Worm (Caenorhabditis elegans): Measurements from ENCODE around the gene R11G1.11.

The R11G1.11 gene

DNA sequence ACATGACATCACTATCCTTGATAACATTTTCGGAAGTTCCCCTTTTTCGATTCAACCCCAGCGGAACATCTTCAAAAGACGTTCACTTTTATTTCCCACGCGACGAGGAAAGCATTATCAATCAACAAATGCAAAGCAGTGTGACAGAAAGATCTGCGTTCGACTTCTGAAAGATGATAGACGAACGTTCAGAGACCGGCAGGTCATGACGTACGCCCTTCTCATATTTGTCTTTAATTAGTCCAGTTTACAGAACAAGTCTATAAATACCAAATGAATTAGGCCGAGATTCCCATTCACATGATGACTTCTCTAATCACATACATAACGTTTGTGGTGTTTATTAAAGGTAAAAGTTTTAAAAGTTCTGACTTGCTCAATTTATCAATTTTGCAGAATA lies at the start of gene R11G1.11:
R11G1.11 (plus strand) TSS at position 301 of the 400 bp plus-strand sequence.
- TF ChIP-seq him-1 (tag; optimal IDR thresholded peaks at IDR 0.05): no peak
- TF ChIP-seq W03F9.2 (tag; optimal IDR thresholded peaks at IDR 0.05): no peak
- TF ChIP-seq dao-5 (tag; optimal IDR thresholded peaks at IDR 0.05): no peak

- no peak for TF ChIP-seq dao-5 (tag; optimal IDR thresholded peaks at IDR 0.05)
- TF ChIP-seq W03F9.2 (tag; optimal IDR thresholded peaks at IDR 0.05): peak; percentile 41
- TF ChIP-seq him-1 (tag; optimal IDR thresholded peaks at IDR 0.05): no peak
Measured at ce11 chrX:3605727-3606126, 49.0 kb upstream of the R11G1.11 start, which contains the start of gene C18B2.4. TSS of gene C18B2.4 (minus strand) at chrX:3605741.

ce11 chrX:3610442-3610841 lies 44.3 kb upstream of the R11G1.11 start:
- TF ChIP-seq dao-5 (tag; optimal IDR thresholded peaks at IDR 0.05): no peak
- no peak for TF ChIP-seq W03F9.2 (tag; optimal IDR thresholded peaks at IDR 0.05)
- TF ChIP-seq him-1 (tag; optimal IDR thresholded peaks at IDR 0.05): no peak

DNA sequence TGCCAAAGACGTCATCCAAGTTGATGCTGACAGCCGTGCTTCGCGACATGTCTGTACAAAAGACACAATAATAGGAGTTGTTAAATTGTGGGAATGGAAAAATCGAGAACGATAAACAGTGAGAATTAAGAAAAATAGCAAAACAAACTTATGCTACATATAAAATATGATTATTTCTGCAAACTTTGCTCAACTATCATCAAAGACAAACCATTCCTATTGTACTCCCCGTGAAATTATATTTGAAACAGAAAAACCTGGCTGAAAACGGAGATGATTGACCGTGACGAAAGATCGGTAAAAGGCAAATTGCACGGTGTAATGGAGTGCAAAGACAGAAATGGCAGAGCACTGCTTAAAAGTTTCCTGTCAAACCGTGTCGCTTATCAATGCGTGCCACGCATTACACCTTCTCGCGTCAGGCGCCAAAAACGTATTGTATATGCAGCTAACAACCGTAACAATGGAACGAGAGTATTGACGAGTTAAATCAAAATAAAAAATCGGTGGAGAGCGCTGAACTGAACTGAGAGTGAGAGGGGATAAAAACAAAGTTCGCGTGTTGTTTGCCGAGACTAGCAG lies 43.6 kb upstream of the R11G1.11 start, which contains the start of gene C18B2.5:
C18B2.5 (minus strand) TSS at position 51 of the 582 bp plus-strand sequence.
- TF ChIP-seq dao-5 (tag; optimal IDR thresholded peaks at IDR 0.05) (no peak), W03F9.2 (tag; optimal IDR thresholded peaks at IDR 0.05) (no peak), him-1 (tag; optimal IDR thresholded peaks at IDR 0.05) (no peak)

DNA sequence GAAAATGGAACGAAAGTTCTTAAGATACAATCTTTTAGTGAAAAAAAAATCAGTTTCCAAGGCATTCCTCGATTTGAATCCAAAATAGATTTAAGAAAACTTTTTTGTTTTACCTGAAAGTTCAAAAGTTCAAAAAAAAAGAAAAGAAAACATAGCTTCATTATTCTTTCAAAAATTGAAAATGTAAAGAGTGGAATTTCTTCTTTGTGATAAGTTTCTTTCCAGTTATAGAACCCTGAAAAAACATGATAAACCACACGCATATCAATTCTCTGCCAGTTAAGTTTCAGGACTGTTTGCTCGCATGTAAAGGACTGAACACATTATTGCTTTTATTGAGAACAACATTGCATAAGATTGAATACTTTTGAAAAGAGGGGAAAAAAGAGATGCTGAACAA lies 43.0 kb upstream of the R11G1.11 start:
- TF ChIP-seq dao-5 (tag; optimal IDR thresholded peaks at IDR 0.05) (no peak), W03F9.2 (tag; optimal IDR thresholded peaks at IDR 0.05) (no peak)

DNA sequence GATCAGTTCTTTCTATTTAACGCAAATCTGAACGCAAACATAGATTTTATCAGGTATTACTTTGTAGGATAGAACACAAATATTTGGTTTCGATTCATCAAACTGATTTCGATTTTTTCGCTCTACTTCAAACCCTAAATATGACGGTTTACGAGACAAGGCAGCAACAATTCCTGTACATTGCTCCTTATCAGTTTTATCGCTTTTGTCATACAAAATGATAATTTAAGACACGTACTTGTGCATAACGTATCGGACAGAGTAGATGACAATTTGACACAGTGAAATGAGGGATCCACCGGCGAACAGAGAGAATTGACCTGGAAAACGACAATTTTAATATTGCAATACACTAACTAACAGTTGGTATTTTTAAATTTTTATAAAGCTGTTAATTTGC lies 41.1 kb upstream of the R11G1.11 start:
- no peak for TF ChIP-seq dao-5 (tag; optimal IDR thresholded peaks at IDR 0.05)
- TF ChIP-seq W03F9.2 (tag; optimal IDR thresholded peaks at IDR 0.05): no peak
- TF ChIP-seq him-1 (tag; optimal IDR thresholded peaks at IDR 0.05): no peak

DNA sequence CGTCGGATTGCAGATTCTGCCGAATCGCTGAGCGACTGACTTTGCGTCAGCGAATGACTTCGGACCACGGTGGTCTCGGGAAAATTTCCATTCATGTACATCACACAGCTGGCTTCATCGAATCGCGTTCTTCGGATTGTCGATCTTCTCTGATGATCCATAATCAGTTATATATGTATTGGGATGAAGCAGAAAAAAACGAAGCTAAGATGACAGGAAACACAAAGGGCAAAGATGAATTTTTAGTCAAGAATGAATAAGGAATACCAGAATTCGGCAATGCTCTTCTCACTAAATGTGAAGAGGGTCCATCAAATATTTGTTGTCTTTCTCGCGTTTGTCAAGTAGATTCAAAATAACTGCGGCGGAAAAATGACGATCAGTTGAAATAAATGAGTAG lies 37.5 kb upstream of the R11G1.11 start, which contains the start of gene del-9:
del-9 (minus strand) TSS at position 101 of the 400 bp plus-strand sequence.
- no peak for TF ChIP-seq W03F9.2 (tag; optimal IDR thresholded peaks at IDR 0.05)
- TF ChIP-seq him-1 (tag; optimal IDR thresholded peaks at IDR 0.05): no peak
- no peak for TF ChIP-seq dao-5 (tag; optimal IDR thresholded peaks at IDR 0.05)

ce11 chrX:3618842-3619241 lies 35.9 kb upstream of the R11G1.11 start:
- no peak for TF ChIP-seq dao-5 (tag; optimal IDR thresholded peaks at IDR 0.05)
- TF ChIP-seq W03F9.2 (tag; optimal IDR thresholded peaks at IDR 0.05): no peak
- TF ChIP-seq him-1 (tag; optimal IDR thresholded peaks at IDR 0.05): no peak

ce11 chrX:3623162-3623561 lies 31.6 kb upstream of the R11G1.11 start, which contains the start of gene C18B2.2:
TSS of gene C18B2.2 (plus strand) at chrX:3623462.
- no peak for TF ChIP-seq him-1 (tag; optimal IDR thresholded peaks at IDR 0.05)
- TF ChIP-seq dao-5 (tag; optimal IDR thresholded peaks at IDR 0.05): no peak
- TF ChIP-seq W03F9.2 (tag; optimal IDR thresholded peaks at IDR 0.05): no peak

DNA sequence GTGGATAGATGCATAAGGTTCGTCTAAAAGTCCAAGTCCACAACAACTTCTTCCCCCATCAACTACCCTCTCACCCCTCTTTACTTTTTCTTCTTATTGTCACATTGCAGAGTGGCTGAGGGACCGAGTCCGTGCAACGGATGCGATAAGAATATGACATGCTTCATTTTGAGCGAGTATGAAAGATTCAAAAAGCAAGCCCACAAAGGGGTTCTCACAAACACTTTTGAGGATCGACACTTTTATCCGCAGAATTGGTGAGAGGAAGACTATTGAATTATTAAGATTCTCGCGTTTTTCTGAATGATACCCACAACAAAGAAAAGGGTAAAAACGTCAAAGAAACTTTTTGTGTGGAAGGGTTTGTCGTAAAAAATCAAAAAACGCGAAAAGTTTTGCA lies 29.1 kb upstream of the R11G1.11 start:
- no peak for TF ChIP-seq him-1 (tag; optimal IDR thresholded peaks at IDR 0.05)
- no peak for TF ChIP-seq W03F9.2 (tag; optimal IDR thresholded peaks at IDR 0.05)
- no peak for TF ChIP-seq dao-5 (tag; optimal IDR thresholded peaks at IDR 0.05)

DNA sequence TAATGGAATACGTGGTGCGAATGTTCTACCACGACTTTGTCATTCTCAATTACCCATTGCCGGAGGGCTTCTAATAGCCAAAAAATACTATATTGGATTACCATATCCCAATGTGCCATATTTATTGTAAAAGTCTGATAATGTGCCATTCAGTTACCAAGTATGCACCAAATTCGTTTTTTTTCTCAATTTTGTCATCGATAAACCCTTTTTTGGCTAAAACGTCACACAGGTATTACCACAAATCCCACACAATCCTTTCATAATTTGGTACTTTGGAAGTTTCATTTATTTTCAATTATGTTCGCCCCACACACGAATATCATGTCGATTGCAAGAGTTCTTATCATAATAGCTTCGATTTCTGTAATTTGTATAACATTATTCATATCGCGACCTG lies 26.7 kb upstream of the R11G1.11 start, which contains the start of gene vep-2:
vep-2 (plus strand) TSS at position 301 of the 400 bp plus-strand sequence.
- no peak for TF ChIP-seq dao-5 (tag; optimal IDR thresholded peaks at IDR 0.05)
- no peak for TF ChIP-seq him-1 (tag; optimal IDR thresholded peaks at IDR 0.05)
- no peak for TF ChIP-seq W03F9.2 (tag; optimal IDR thresholded peaks at IDR 0.05)

- TF ChIP-seq W03F9.2 (tag; optimal IDR thresholded peaks at IDR 0.05): no peak
- no peak for TF ChIP-seq dao-5 (tag; optimal IDR thresholded peaks at IDR 0.05)
- no peak for TF ChIP-seq him-1 (tag; optimal IDR thresholded peaks at IDR 0.05)
Measured at ce11 chrX:3630090-3630489, 24.6 kb upstream of the R11G1.11 start.

ce11 chrX:3631550-3631949 lies 23.2 kb upstream of the R11G1.11 start:
- no peak for TF ChIP-seq W03F9.2 (tag; optimal IDR thresholded peaks at IDR 0.05)
- no peak for TF ChIP-seq him-1 (tag; optimal IDR thresholded peaks at IDR 0.05)
- no peak for TF ChIP-seq dao-5 (tag; optimal IDR thresholded peaks at IDR 0.05)

- TF ChIP-seq W03F9.2 (tag; optimal IDR thresholded peaks at IDR 0.05): no peak
- TF ChIP-seq dao-5 (tag; optimal IDR thresholded peaks at IDR 0.05): no peak
- no peak for TF ChIP-seq him-1 (tag; optimal IDR thresholded peaks at IDR 0.05)
Measured at ce11 chrX:3633654-3634053, 21.1 kb upstream of the R11G1.11 start, which contains the start of gene gst-11. TSS of gene gst-11 (minus strand) at chrX:3633754.

DNA sequence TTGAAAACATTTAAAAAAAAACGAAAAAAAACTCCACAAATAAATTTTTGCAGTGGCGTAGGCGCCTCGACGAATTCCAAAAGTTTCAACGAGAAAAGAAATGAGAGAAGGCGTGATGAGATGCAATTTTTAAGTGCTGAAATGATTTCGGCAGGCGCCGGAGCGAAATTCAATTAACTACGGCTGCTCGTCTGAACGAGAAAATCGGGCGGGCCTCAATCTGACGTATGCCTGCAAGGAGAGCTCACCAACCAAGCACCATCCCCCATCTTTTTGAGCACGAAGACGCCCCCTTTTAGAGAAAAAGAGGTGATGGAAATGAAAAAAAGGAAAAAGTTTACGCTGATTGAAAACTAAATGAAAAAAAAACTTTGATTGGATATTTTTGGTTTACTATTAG lies 19.9 kb upstream of the R11G1.11 start:
- TF ChIP-seq dao-5 (tag; optimal IDR thresholded peaks at IDR 0.05) (no peak), him-1 (tag; optimal IDR thresholded peaks at IDR 0.05) (no peak), W03F9.2 (tag; optimal IDR thresholded peaks at IDR 0.05) (no peak)

Data from whole organism, L4/young adult.